Fruit fly (Drosophila melanogaster) whole organism, embryonic: ENCODE data around the gene Ir68b.

Source experiments
- Blimp-1 ChIP-seq: fragments of 200-800 bp; sonication (Bioruptor generic); optimal IDR thresholded peaks from 3 replicates; lab custom pipeline; 2018; ENCODE audit warnings: missing biosample characterization, missing genetic modification characterization, mild to moderate bottlenecking, moderate library complexity, missing genetic modification reagents
- CG10147 ChIP-seq: fragments of 200-800 bp; sonication (Bioruptor generic); optimal IDR thresholded peaks from 2 replicates; lab custom pipeline; 2019; ENCODE audit warnings: missing biosample characterization, mild to moderate bottlenecking, missing genetic modification characterization, moderate library complexity
- CG10366 ChIP-seq: fragments of 200-800 bp; sonication (Bioruptor generic); IDR thresholded peaks from 2 replicates; pipeline ENCODE4 v1.3.6; 2022; ENCODE audit warnings: missing biosample characterization, missing genetic modification characterization
- CG11696 ChIP-seq: fragments of 200-800 bp; sonication (Bioruptor generic); IDR thresholded peaks from 2 replicates; pipeline ENCODE4 v1.3.6; 2022; ENCODE audit warnings: missing biosample characterization, missing genetic modification characterization
- CG12219 ChIP-seq: fragments of 200-800 bp; sonication (Bioruptor generic); optimal IDR thresholded peaks from 3 replicates; lab custom pipeline; 2018; ENCODE audit warnings: missing biosample characterization, mild to moderate bottlenecking, missing genetic modification characterization
- CG13775 ChIP-seq: fragments of 200-800 bp; sonication (Bioruptor generic); optimal IDR thresholded peaks from 3 replicates; lab custom pipeline; 2017; ENCODE audit warnings: missing biosample characterization, mild to moderate bottlenecking, missing genetic modification characterization
- CG13894 ChIP-seq: fragments of 200-800 bp; sonication (Bioruptor generic); optimal IDR thresholded peaks from 3 replicates; lab custom pipeline; 2018; ENCODE audit warnings: missing biosample characterization, mild to moderate bottlenecking, missing genetic modification characterization, moderate library complexity
- CG18476 ChIP-seq: fragments of 200-800 bp; sonication (Bioruptor generic); optimal IDR thresholded peaks from 2 replicates; lab custom pipeline; 2016; ENCODE audit warnings: missing biosample characterization, mild to moderate bottlenecking, missing genetic modification characterization
- CG2678 ChIP-seq: fragments of 200-800 bp; sonication (Bioruptor generic); optimal IDR thresholded peaks from 3 replicates; lab custom pipeline; 2019; ENCODE audit warnings: missing biosample characterization, mild to moderate bottlenecking, missing genetic modification characterization, moderate library complexity
- CG30431 ChIP-seq: fragments of 200-800 bp; sonication (Bioruptor generic); optimal IDR thresholded peaks from 2 replicates; lab custom pipeline; 2017; ENCODE audit warnings: missing biosample characterization, missing genetic modification characterization
- CG31441 ChIP-seq: fragments of 200-800 bp; sonication (Bioruptor generic); IDR thresholded peaks from 2 replicates; pipeline ENCODE4 v1.3.6; 2022; ENCODE audit warnings: missing biosample characterization, missing genetic modification characterization
- CG32772 ChIP-seq: fragments of 200-800 bp; sonication (Bioruptor generic); IDR thresholded peaks from 2 replicates; pipeline ENCODE4 v1.3.6; 2022; ENCODE audit warnings: missing biosample characterization, missing genetic modification characterization
- CG3281 ChIP-seq: fragments of 200-800 bp; sonication (Bioruptor generic); optimal IDR thresholded peaks from 3 replicates; lab custom pipeline; 2017; ENCODE audit warnings: missing biosample characterization, mild to moderate bottlenecking, missing genetic modification characterization
- CG42726 ChIP-seq: fragments of 200-800 bp; sonication (Bioruptor generic); IDR thresholded peaks from 2 replicates; pipeline ENCODE4 v1.3.6; 2022; ENCODE audit warnings: missing biosample characterization, missing genetic modification characterization; ENCODE audit not compliant: partially characterized antibody
- CG4282 ChIP-seq: fragments of 200-800 bp; sonication (Bioruptor generic); optimal IDR thresholded peaks from 2 replicates; lab custom pipeline; 2016; ENCODE audit warnings: missing biosample characterization, missing genetic modification characterization
- CG4360 ChIP-seq: fragments of 200-800 bp; sonication (Bioruptor generic); IDR thresholded peaks from 2 replicates; pipeline ENCODE4 v1.3.6; 2022; ENCODE audit warnings: missing biosample characterization, missing genetic modification characterization
- CG4424 ChIP-seq: fragments of 200-800 bp; sonication (Bioruptor generic); optimal IDR thresholded peaks from 3 replicates; lab custom pipeline; 2016; ENCODE audit warnings: missing biosample characterization, missing genetic modification characterization
- CG6683 ChIP-seq: fragments of 200-800 bp; sonication (Bioruptor generic); optimal IDR thresholded peaks from 2 replicates; lab custom pipeline; 2017; ENCODE audit warnings: missing biosample characterization, mild to moderate bottlenecking, missing genetic modification characterization, missing genetic modification reagents
- CG8924 ChIP-seq: fragments of 200-800 bp; optimal IDR thresholded peaks from 3 replicates; lab custom pipeline; 2019; ENCODE audit warnings: missing biosample characterization, mild to moderate bottlenecking, missing genetic modification characterization, moderate library complexity
- CG8944 ChIP-seq: fragments of 200-800 bp; sonication (Bioruptor generic); optimal IDR thresholded peaks from 3 replicates; lab custom pipeline; 2016; ENCODE audit warnings: missing biosample characterization, missing genetic modification characterization
- CoRest ChIP-seq: fragments of 200-800 bp; sonication (Bioruptor generic); optimal IDR thresholded peaks from 3 replicates; lab custom pipeline; 2018; ENCODE audit warnings: missing biosample characterization, mild to moderate bottlenecking, missing genetic modification characterization, moderate library complexity
- E2f2 ChIP-seq: fragments of 200-800 bp; sonication (Bioruptor generic); IDR thresholded peaks from 2 replicates; pipeline ENCODE4 v1.3.6; 2022; ENCODE audit warnings: missing biosample characterization, missing genetic modification characterization
- Gug ChIP-seq: fragments of 200-800 bp; sonication (Bioruptor generic); IDR thresholded peaks from 4 replicates; pipeline ENCODE4 v1.3.6; 2022; ENCODE audit warnings: missing biosample characterization, missing genetic modification characterization
- HLHmδ ChIP-seq: fragments of 200-800 bp; sonication (Bioruptor generic); optimal IDR thresholded peaks from 2 replicates; lab custom pipeline; 2018; ENCODE audit warnings: missing biosample characterization, mild to moderate bottlenecking, missing genetic modification characterization, moderate library complexity
- HmgZ ChIP-seq: fragments of 200-800 bp; sonication (Bioruptor generic); optimal IDR thresholded peaks from 2 replicates; lab custom pipeline; 2018; ENCODE audit warnings: missing biosample characterization, mild to moderate bottlenecking, missing genetic modification characterization
- Lpt ChIP-seq: fragments of >200 bp; optimal IDR thresholded peaks from 2 replicates; lab custom pipeline; 2018; ENCODE audit warnings: missing biosample characterization, missing genetic modification characterization
- MESR4 ChIP-seq: fragments of 200-800 bp; sonication (Bioruptor generic); optimal IDR thresholded peaks from 2 replicates; lab custom pipeline; 2018; ENCODE audit warnings: missing biosample characterization, mild to moderate bottlenecking, missing genetic modification characterization, moderate library complexity
- Med ChIP-seq: fragments of 200-800 bp; sonication (Bioruptor generic); peaks from one replicate; lab custom pipeline; 2016; ENCODE audit warnings: missing biosample characterization, missing genetic modification characterization, mild to moderate bottlenecking, inconsistent platforms, moderate library complexity
- Myb ChIP-seq: fragments of 200-800 bp; sonication (Bioruptor generic); optimal IDR thresholded peaks from 2 replicates; lab custom pipeline; 2016; ENCODE audit warnings: missing biosample characterization, missing genetic modification characterization
- NC2α ChIP-seq: fragments of 200-800 bp; sonication (Bioruptor generic); optimal IDR thresholded peaks from 2 replicates; lab custom pipeline; 2016; ENCODE audit warnings: missing biosample characterization, missing genetic modification characterization
- NC2β ChIP-seq: fragments of 200-800 bp; sonication (Bioruptor generic); optimal IDR thresholded peaks from 2 replicates; lab custom pipeline; 2016; ENCODE audit warnings: missing biosample characterization, missing genetic modification characterization
- Neu2 ChIP-seq: fragments of 200-800 bp; sonication (Bioruptor generic); optimal IDR thresholded peaks from 3 replicates; lab custom pipeline; 2016; ENCODE audit warnings: missing biosample characterization, missing genetic modification characterization, borderline replicate concordance
- NfI ChIP-seq: fragments of 200-800 bp; sonication (Bioruptor generic); optimal IDR thresholded peaks from 3 replicates; lab custom pipeline; 2018; ENCODE audit warnings: missing biosample characterization, mild to moderate bottlenecking, missing genetic modification characterization, moderate library complexity
- Sry-β ChIP-seq: fragments of 200-800 bp; sonication (Bioruptor generic); optimal IDR thresholded peaks from 2 replicates; lab custom pipeline; 2018; ENCODE audit warnings: missing biosample characterization, mild to moderate bottlenecking, missing genetic modification characterization, moderate library complexity
- Xrp1 ChIP-seq: fragments of 200-800 bp; sonication (Bioruptor generic); IDR thresholded peaks from 2 replicates; pipeline ENCODE4 v1.3.6; 2022; ENCODE audit warnings: missing biosample characterization, missing genetic modification characterization
- YL-1 ChIP-seq: fragments of 200-800 bp; sonication (Bioruptor generic); optimal IDR thresholded peaks from 3 replicates; lab custom pipeline; 2017; ENCODE audit warnings: missing biosample characterization, mild to moderate bottlenecking, missing genetic modification characterization
- bab2 ChIP-seq: fragments of 200-800 bp; sonication (Bioruptor generic); optimal IDR thresholded peaks from 2 replicates; lab custom pipeline; 2016; ENCODE audit warnings: missing biosample characterization, missing genetic modification characterization
- bcd ChIP-seq: fragments of 200-800 bp; sonication (Bioruptor generic); optimal IDR thresholded peaks from 2 replicates; lab custom pipeline; 2017; ENCODE audit warnings: missing biosample characterization, mild to moderate bottlenecking, missing genetic modification characterization
- cg ChIP-seq: fragments of 200-800 bp; sonication (Bioruptor generic); optimal IDR thresholded peaks from 3 replicates; lab custom pipeline; 2019; ENCODE audit warnings: missing biosample characterization, mild to moderate bottlenecking, missing genetic modification characterization, moderate library complexity
- croc ChIP-seq: fragments of 200-800 bp; sonication (Bioruptor generic); conservative IDR thresholded peaks from 3 replicates; pipeline ENCODE4 v1.3.6; 2022; ENCODE audit warnings: missing biosample characterization, missing genetic modification characterization
- crol ChIP-seq: fragments of 200-800 bp; sonication (Bioruptor generic); IDR thresholded peaks from 2 replicates; pipeline ENCODE4 v1.3.6; 2022; ENCODE audit warnings: missing biosample characterization, missing genetic modification characterization
- eve ChIP-seq, 2 experiments: fragments of >200 bp; optimal IDR thresholded peaks; 2 replicates each; lab custom pipeline; 2017; ENCODE audit warnings: missing biosample characterization in 2 of 2, missing genetic modification characterization in 2 of 2
- gem ChIP-seq: fragments of 200-800 bp; sonication (Bioruptor generic); optimal IDR thresholded peaks from 2 replicates; lab custom pipeline; 2019; ENCODE audit warnings: missing biosample characterization, mild to moderate bottlenecking, missing genetic modification characterization, moderate library complexity
- gsb-n ChIP-seq: fragments of 200-800 bp; sonication (Bioruptor generic); optimal IDR thresholded peaks from 3 replicates; lab custom pipeline; 2018; ENCODE audit warnings: missing biosample characterization, mild to moderate bottlenecking, missing genetic modification characterization
- lab ChIP-seq: fragments of 200-800 bp; sonication (Bioruptor generic); optimal IDR thresholded peaks from 3 replicates; lab custom pipeline; 2017; ENCODE audit warnings: missing biosample characterization, missing genetic modification characterization, mild to moderate bottlenecking, moderate library complexity, missing genetic modification reagents
- lola ChIP-seq, 3 experiments: fragments of >200 bp in 2 of 3; fragments of 200-800 bp in 1 of 3; sonication (Bioruptor generic) in 1 of 3; optimal IDR thresholded peaks; 2 replicates each; lab custom pipeline; 2017 to 2019; ENCODE audit warnings: missing biosample characterization in 3 of 3, missing genetic modification characterization in 3 of 3, mild to moderate bottlenecking in 1 of 3, moderate library complexity in 1 of 3
- pho ChIP-seq: fragments of 200-800 bp; sonication (Bioruptor generic); optimal IDR thresholded peaks from 2 replicates; lab custom pipeline; 2016; ENCODE audit warnings: missing biosample characterization, missing genetic modification characterization
- psq ChIP-seq: fragments of 200-800 bp; sonication (Bioruptor generic); optimal IDR thresholded peaks from 2 replicates; lab custom pipeline; 2017; ENCODE audit warnings: missing biosample characterization, missing genetic modification characterization
- sens-2 ChIP-seq: fragments of 200-800 bp; sonication (Bioruptor generic); IDR thresholded peaks from 2 replicates; pipeline ENCODE4 v1.3.6; 2022; ENCODE audit warnings: missing biosample characterization, missing genetic modification characterization
- trh ChIP-seq: fragments of 200-800 bp; sonication (Bioruptor generic); optimal IDR thresholded peaks from 2 replicates; lab custom pipeline; 2016; ENCODE audit warnings: missing biosample characterization, missing genetic modification characterization
- zfh1 ChIP-seq: fragments of 200-800 bp; sonication (Bioruptor generic); IDR thresholded peaks from 3 replicates; pipeline ENCODE4 v1.3.6; 2022; ENCODE audit warnings: missing biosample characterization, missing genetic modification characterization

Ir68b gene

DNA sequence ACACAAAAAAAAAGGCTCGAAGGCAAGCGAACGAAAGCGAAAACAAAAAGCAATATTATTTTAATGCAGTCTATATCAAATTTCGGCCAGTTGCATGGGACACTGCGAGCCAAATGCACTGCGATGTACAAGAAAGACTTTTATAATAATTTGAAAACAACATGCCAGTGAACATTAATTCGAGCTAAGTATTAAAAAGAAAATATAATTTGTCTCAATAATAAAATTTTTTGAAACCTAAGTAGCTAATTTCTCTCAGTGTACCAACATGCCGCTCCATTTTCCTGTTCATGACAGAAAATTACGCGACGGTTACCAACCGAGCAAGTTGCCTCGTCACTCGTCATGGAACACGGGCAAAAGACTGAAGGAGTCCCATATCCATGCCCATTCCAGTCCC is 49.8 kb downstream of the Ir68b start (continued):
- TF ChIP-seq Myb (GFP tag; lab: Kevin White, UChicago) (no peak), Lpt (GFP tag; lab: Kevin White, UChicago) (no peak), Sry-β (GFP tag; lab: Kevin White, UChicago) (no peak), CG12219 (peak; percentile 6), CG4360 (GFP tag; lab: Robert Waterston, UW) (peak; percentile 43; the same call in 1 of the 2 replicates), Med (peak; percentile 66), gem (tag; lab: Kevin White, UChicago) (peak; percentile 76), NC2β (peak; percentile 44), CG4424 (GFP tag; lab: Kevin White, UChicago) (peak; percentile 72), NfI (GFP tag; lab: Kevin White, UChicago) (peak; percentile 21), Xrp1 (GFP tag; lab: Robert Waterston, UW) (peak; percentile 88), lola (GFP tag; optimal IDR thresholded peaks at IDR 0.05; lab: Kevin White, UChicago) (peak in 1 of 3 experiments; percentile 79), CG3281 (GFP tag; lab: Kevin White, UChicago) (peak; percentile 10), HmgZ (tag; lab: Kevin White, UChicago) (no peak), CG10366 (GFP tag; lab: Robert Waterston, UW) (peak; percentile 66), lab (GFP tag; lab: Kevin White, UChicago) (peak; percentile 30), CG31441 (peak; percentile 61), HLHmδ (GFP tag; lab: Kevin White, UChicago) (no peak), gsb-n (tag; lab: Kevin White, UChicago) (peak; percentile 60), E2f2 (no peak), CG4282 (GFP tag; lab: Kevin White, UChicago) (no peak), CoRest (peak; percentile 64), CG6683 (GFP tag; lab: Kevin White, UChicago) (peak; percentile 5), cg (GFP tag; lab: Kevin White, UChicago) (no peak), CG32772 (peak; percentile 62), CG18476 (peak; percentile 32), Neu2 (GFP tag; lab: Kevin White, UChicago) (no peak), CG8924 (tag; lab: Kevin White, UChicago) (peak; percentile 56), CG13775 (GFP tag; lab: Kevin White, UChicago) (peak; percentile 69), zfh1 (GFP tag; lab: Robert Waterston, UW) (peak; percentile 81), CG11696 (no peak), CG2678 (tag; lab: Kevin White, UChicago) (peak; percentile 60), sens-2 (peak; percentile 53; the same call in 1 of the 2 replicates), CG10147 (GFP tag; lab: Kevin White, UChicago) (peak; percentile 37), NC2α (GFP tag; lab: Kevin White, UChicago) (peak; percentile 4), MESR4 (GFP tag; lab: Kevin White, UChicago) (no peak), YL-1 (GFP tag; lab: Kevin White, UChicago) (no peak), crol (GFP tag; lab: Robert Waterston, UW) (no peak), eve (GFP tag; optimal IDR thresholded peaks at IDR 0.05; lab: Kevin White, UChicago) (peak in 1 of 2 experiments; percentile 67), CG42726 (GFP tag; lab: Robert Waterston, UW) (no peak), CG13894 (tag; lab: Kevin White, UChicago) (no peak), croc (GFP tag; lab: Robert Waterston, UW) (peak; percentile 52; the same call in 2 of the 3 replicates), CG8944 (GFP tag; lab: Kevin White, UChicago) (peak; percentile 40), trh (GFP tag; lab: Kevin White, UChicago) (peak; percentile 34), psq (GFP tag; lab: Kevin White, UChicago) (peak; percentile 22), bab2 (GFP tag; lab: Kevin White, UChicago) (peak; percentile 55), CG30431 (GFP tag; lab: Kevin White, UChicago) (no peak), bcd (GFP tag; lab: Kevin White, UChicago) (peak; percentile 56), Blimp-1 (GFP tag; lab: Kevin White, UChicago) (peak; percentile 80), Gug (0 out of 4 replicates have a peak, but pooled peaks have one; percentile 12), pho (GFP tag; lab: Kevin White, UChicago) (no peak)
